Worm (Caenorhabditis elegans): Measurements from ENCODE around the gene txt-13.
A peak's percentile ranks its signal among the peaks of the same experiment; 100 is the strongest.

DNA sequence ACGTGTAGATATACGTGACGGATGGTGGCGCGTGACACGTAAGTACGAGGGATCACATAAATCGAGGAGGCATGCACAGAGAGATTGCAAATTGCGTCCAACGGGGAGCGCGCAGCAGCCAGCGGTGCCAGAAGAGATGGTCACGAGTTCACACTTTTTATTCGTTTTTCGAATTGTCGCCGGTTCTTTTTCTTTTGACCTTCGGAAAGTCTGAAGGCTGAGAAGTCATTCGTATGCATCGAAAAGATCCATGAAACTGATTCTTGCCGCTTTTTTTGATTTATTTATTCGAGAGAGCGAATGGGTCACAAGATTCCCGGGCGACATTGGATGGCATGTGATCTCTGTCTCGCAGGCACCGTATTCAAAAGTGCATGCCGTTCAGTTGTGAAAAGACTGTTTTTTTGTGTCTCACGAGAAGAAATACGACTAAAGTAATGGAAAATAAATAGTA lies 11.4 kb upstream of the txt-13 start:
- TF ChIP-seq nhr-21 (tag; optimal IDR thresholded peaks at IDR 0.05): peak; percentile 68
- no peak for TF ChIP-seq fos-1 (tag; optimal IDR thresholded peaks at IDR 0.05)
- TF ChIP-seq lin-39 (tag; optimal IDR thresholded peaks at IDR 0.05): no peak
- TF ChIP-seq ama-1 (optimal IDR thresholded peaks at IDR 0.05): peak; percentile 81
- TF ChIP-seq aly-2 (tag; optimal IDR thresholded peaks at IDR 0.05): no peak
- TF ChIP-seq lsy-2 (tag; optimal IDR thresholded peaks at IDR 0.05): peak in 1 of 2 experiments; percentile 67
- TF ChIP-seq nhr-237 (tag; optimal IDR thresholded peaks at IDR 0.05): no peak
- no peak for TF ChIP-seq skn-1 (tag; optimal IDR thresholded peaks at IDR 0.05)
- no peak for TF ChIP-seq ceh-82 (tag; optimal IDR thresholded peaks at IDR 0.05)
- TF ChIP-seq zag-1 (tag; optimal IDR thresholded peaks at IDR 0.05): no peak
- TF ChIP-seq elt-3 (tag; optimal IDR thresholded peaks at IDR 0.05): no peak
- TF ChIP-seq blmp-1 (tag; optimal IDR thresholded peaks at IDR 0.05; ENCODE audit: insufficient read depth): peak; percentile 60
- TF ChIP-seq sma-3 (GFP tag; optimal IDR thresholded peaks at IDR 0.05): peak; percentile 59
- no peak for TF ChIP-seq nhr-11 (tag; optimal IDR thresholded peaks at IDR 0.05)

Data from whole organism, L2 larva.